Worm (Caenorhabditis elegans): ENCODE results near the gene Y47D3B.3.

ce11 chrIII:11402717-11403116 lies 5.1 kb downstream of the Y47D3B.3 start, which contains the start of gene Y47D3B.12:
- no peak for TF ChIP-seq nhr-12 (tag; optimal IDR thresholded peaks at IDR 0.05)
- no peak for TF ChIP-seq nhr-237 (tag; optimal IDR thresholded peaks at IDR 0.05)
- TF ChIP-seq hmg-11 (tag; optimal IDR thresholded peaks at IDR 0.05): no peak
- TF ChIP-seq pha-4 (tag; optimal IDR thresholded peaks at IDR 0.05): no peak
- no peak for TF ChIP-seq mdl-1 (tag; optimal IDR thresholded peaks at IDR 0.05)
- TF ChIP-seq nhr-28 (tag; optimal IDR thresholded peaks at IDR 0.05): no peak
- no peak for TF ChIP-seq elt-1 (tag; optimal IDR thresholded peaks at IDR 0.05)
- TF ChIP-seq unc-39 (tag; optimal IDR thresholded peaks at IDR 0.05): no peak
- no peak for TF ChIP-seq elt-3 (tag; optimal IDR thresholded peaks at IDR 0.05)
- TF ChIP-seq skn-1 (tag; optimal IDR thresholded peaks at IDR 0.05): no peak
- no peak for TF ChIP-seq nhr-67 (tag; optimal IDR thresholded peaks at IDR 0.05)
